Fruit fly (Drosophila melanogaster): ENCODE results near the gene ScsbetaA.

DNA sequence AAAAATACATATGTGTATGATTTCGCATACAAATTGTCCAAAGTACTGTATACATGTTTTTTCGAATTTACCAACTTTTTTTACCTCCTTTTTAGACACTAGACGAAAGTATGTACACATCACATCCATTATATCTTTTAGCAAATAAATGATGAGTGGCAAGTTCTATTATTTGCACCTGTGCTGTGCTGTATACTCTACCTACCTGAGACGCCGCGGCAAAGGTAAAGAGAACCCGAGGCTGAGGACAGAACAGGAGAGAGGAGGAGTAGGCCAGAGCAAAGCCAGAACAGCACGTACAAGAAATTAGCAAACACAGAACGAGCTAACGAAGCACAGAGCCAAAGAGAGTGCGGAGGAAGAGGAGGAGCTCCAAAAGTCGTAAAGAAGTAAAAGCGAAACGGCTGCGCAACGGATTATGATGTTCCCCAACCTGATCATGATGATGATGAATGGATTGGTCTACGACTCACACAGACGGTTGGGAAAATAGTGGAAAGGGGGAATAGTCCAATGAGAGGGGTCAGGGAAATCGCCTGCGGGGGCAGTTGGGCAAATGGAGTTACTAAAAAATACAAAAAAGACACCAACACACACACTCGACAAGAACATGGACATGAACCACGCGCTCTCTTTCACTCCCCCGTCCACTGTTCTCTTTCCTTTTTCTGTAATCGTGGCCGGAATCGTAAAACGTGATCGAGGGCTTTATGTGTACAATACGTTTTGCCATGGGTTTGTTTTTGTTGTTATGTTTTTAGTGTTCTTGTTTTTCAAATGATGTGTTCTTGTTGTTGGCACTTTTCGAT, 10.5 kb upstream of the ScsbetaA start:
- TF ChIP-seq CG17806 (tag; optimal IDR thresholded peaks at IDR 0.05) = peak; percentile 97
- peak; percentile 76 for TF ChIP-seq Snoo (tag; optimal IDR thresholded peaks at IDR 0.05)
- peak; percentile 90 for TF ChIP-seq CG34367 (tag; optimal IDR thresholded peaks at IDR 0.05)
- peak; percentile 75; the same call in 1 of the 2 replicates for TF ChIP-seq CG32121 (GFP tag; IDR thresholded peaks at IDR 0.05)
- TF ChIP-seq Pif1B (GFP tag; optimal IDR thresholded peaks at IDR 0.05) = peak; percentile 69
- peak; percentile 91 for TF ChIP-seq CG15710 (tag; optimal IDR thresholded peaks at IDR 0.05)
- TF ChIP-seq CG4496 (GFP tag; IDR thresholded peaks at IDR 0.05) = peak; percentile 81
